Worm (Caenorhabditis elegans) whole organism, L2 larva: ENCODE data around the gene R04D3.4.

Source experiments
- R02D3.7 ChIP-seq: fragments of 150-350 bp; optimal IDR thresholded peaks from 2 replicates; lab custom pipeline; 2014; ENCODE audit warnings: missing biosample characterization, missing genetic modification characterization
- ceh-82 ChIP-seq: fragments of 150-350 bp; optimal IDR thresholded peaks from 2 replicates; lab custom pipeline; 2014; ENCODE audit warnings: missing biosample characterization, missing genetic modification characterization
- dmd-4 ChIP-seq: sonication (generic microtip); optimal IDR thresholded peaks from 2 replicates; lab custom pipeline; 2017; ENCODE audit warnings: missing biosample characterization, missing genetic modification characterization
- egl-27 ChIP-seq: sonication (generic microtip); optimal IDR thresholded peaks from 3 replicates; lab custom pipeline; 2017; ENCODE audit warnings: missing biosample characterization, missing genetic modification reagents, missing genetic modification characterization
- elt-1 ChIP-seq: fragments of 150-350 bp; optimal IDR thresholded peaks from 2 replicates; lab custom pipeline; 2014; ENCODE audit warnings: missing biosample characterization, missing genetic modification characterization
- fos-1 ChIP-seq: fragments of 150-350 bp; optimal IDR thresholded peaks from 2 replicates; lab custom pipeline; 2014; ENCODE audit warnings: missing biosample characterization, missing genetic modification characterization
- lin-13 ChIP-seq: fragments of 150-350 bp; optimal IDR thresholded peaks from 2 replicates; lab custom pipeline; 2014; ENCODE audit warnings: missing biosample characterization, missing genetic modification reagents, missing genetic modification characterization
- lin-39 ChIP-seq: fragments of 150-350 bp; optimal IDR thresholded peaks from 2 replicates; lab custom pipeline; 2014; ENCODE audit warnings: missing biosample characterization, missing genetic modification reagents, missing genetic modification characterization
- lsy-2 ChIP-seq, 2 experiments: fragments of 150-350 bp in 1 of 2; sonication (generic microtip) in 1 of 2; optimal IDR thresholded peaks; 2 replicates each; lab custom pipeline; 2014 to 2017; ENCODE audit warnings: missing biosample characterization in 2 of 2, missing genetic modification characterization in 2 of 2
- nhr-237 ChIP-seq: fragments of 150-350 bp; optimal IDR thresholded peaks from 2 replicates; lab custom pipeline; 2014; ENCODE audit warnings: missing biosample characterization, missing genetic modification characterization
- snpc-4 ChIP-seq: fragments of 150-350 bp; optimal IDR thresholded peaks from 2 replicates; lab custom pipeline; 2014; ENCODE audit warnings: missing biosample characterization, missing genetic modification characterization
- ztf-11 ChIP-seq: sonication (generic microtip); optimal IDR thresholded peaks from 2 replicates; lab custom pipeline; 2017; ENCODE audit warnings: missing biosample characterization, missing genetic modification characterization

DNA sequence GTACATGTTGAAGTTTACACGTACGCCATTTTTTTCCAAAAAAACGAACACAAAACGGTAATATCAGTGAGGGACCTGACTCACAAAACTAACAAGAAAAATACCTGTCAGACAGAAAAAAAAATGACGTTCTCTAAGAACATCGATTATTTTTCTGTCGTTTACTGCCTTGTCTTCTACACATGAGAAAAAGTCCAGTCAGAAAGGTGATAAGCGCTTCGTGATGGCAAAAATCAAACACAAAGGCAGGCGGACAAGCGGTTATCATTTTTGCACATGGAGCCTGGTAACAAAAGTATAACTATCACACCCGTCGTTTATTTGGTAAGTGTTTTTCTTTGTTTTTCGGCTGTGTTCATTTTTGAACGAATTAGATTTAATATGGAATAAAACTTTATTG is 45.2 kb upstream of the R04D3.4 start, which contains the start of gene F46G10.4:
- TF ChIP-seq fos-1: peak; percentile 92
- no peak for TF ChIP-seq egl-27 (tag; lab: Kevin White, UChicago)
- TF ChIP-seq nhr-237 (tag; lab: Kevin White, UChicago): no peak
- no peak for TF ChIP-seq snpc-4 (tag; lab: Kevin White, UChicago)
- no peak for TF ChIP-seq lin-39 (tag; lab: Kevin White, UChicago)
- no peak for TF ChIP-seq dmd-4 (tag; lab: Kevin White, UChicago)
- no peak for TF ChIP-seq ztf-11 (tag; lab: Kevin White, UChicago)
- TF ChIP-seq lsy-2 (tag; optimal IDR thresholded peaks at IDR 0.05; lab: Kevin White, UChicago): no peak
- no peak for TF ChIP-seq R02D3.7 (tag; lab: Kevin White, UChicago)
- no peak for TF ChIP-seq ceh-82 (tag; lab: Kevin White, UChicago)
- TF ChIP-seq lin-13 (GFP tag; lab: Kevin White, UChicago): no peak
- TF ChIP-seq elt-1 (tag; lab: Kevin White, UChicago): no peak
